Worm (Caenorhabditis elegans): ENCODE measurements around the gene cest-33.

Gene cest-33

ce11 chrV:6342502-6342901 lies 23.0 kb downstream of the cest-33 start (continued):
- TF ChIP-seq ceh-63 (GFP tag; optimal IDR thresholded peaks at IDR 0.05) (no peak), ceh-90 (tag; optimal IDR thresholded peaks at IDR 0.05) (no peak), dsc-1 (tag; optimal IDR thresholded peaks at IDR 0.05) (peak; percentile 96), unc-62 (GFP tag; optimal IDR thresholded peaks at IDR 0.05) (no peak), skn-1 (tag; optimal IDR thresholded peaks at IDR 0.05) (no peak), nhr-12 (tag; optimal IDR thresholded peaks at IDR 0.05) (no peak)

ce11 chrV:6341078-6341638 lies 24.3 kb downstream of the cest-33 start:
- TF ChIP-seq sptf-1 (tag; optimal IDR thresholded peaks at IDR 0.05) (no peak), C34B4.2 (tag; optimal IDR thresholded peaks at IDR 0.05) (no peak), jun-1 (tag; optimal IDR thresholded peaks at IDR 0.05) (no peak), alr-1 (tag; optimal IDR thresholded peaks at IDR 0.05; ENCODE audit: borderline replicate concordance) (no peak), unc-86 (tag; optimal IDR thresholded peaks at IDR 0.05) (no peak), ceh-88 (GFP tag; IDR thresholded peaks at IDR 0.05) (no peak), ama-1 (optimal IDR thresholded peaks at IDR 0.05) (no peak), ztf-11 (tag; optimal IDR thresholded peaks at IDR 0.05) (no peak), snpc-4 (tag; optimal IDR thresholded peaks at IDR 0.05) (no peak), unc-30 (tag; optimal IDR thresholded peaks at IDR 0.05) (no peak), mab-9 (GFP tag; IDR thresholded peaks at IDR 0.05) (no peak), mef-2 (tag; optimal IDR thresholded peaks at IDR 0.05) (no peak), nhr-237 (tag; optimal IDR thresholded peaks at IDR 0.05) (no peak), nhr-76 (tag; optimal IDR thresholded peaks at IDR 0.05) (no peak), elt-3 (tag; optimal IDR thresholded peaks at IDR 0.05) (no peak), ceh-82 (tag; optimal IDR thresholded peaks at IDR 0.05) (peak in 1 of 3 experiments; percentile 38), nhr-28 (tag; optimal IDR thresholded peaks at IDR 0.05) (no peak), vab-15 (tag; optimal IDR thresholded peaks at IDR 0.05) (no peak), pag-3 (tag; optimal IDR thresholded peaks at IDR 0.05; ENCODE audit: borderline replicate concordance, insufficient read depth) (no peak), fos-1 (tag; optimal IDR thresholded peaks at IDR 0.05) (no peak), lin-13 (GFP tag; optimal IDR thresholded peaks at IDR 0.05) (no peak), nhr-19 (GFP tag; conservative IDR thresholded peaks at IDR 0.05) (no peak), pax-3 (tag; optimal IDR thresholded peaks at IDR 0.05) (no peak), ets-5 (GFP tag; IDR thresholded peaks at IDR 0.05) (no peak), F16B12.6 (tag; optimal IDR thresholded peaks at IDR 0.05) (no peak), C16A3.4 (tag; optimal IDR thresholded peaks at IDR 0.05) (no peak), ces-1 (GFP tag; optimal IDR thresholded peaks at IDR 0.05) (no peak), efl-1 (optimal IDR thresholded peaks at IDR 0.05) (no peak), efl-1 (GFP tag; optimal IDR thresholded peaks at IDR 0.05 in 1 of 2) (peak in 1 of 2 experiments; percentile 83), C04F5.9 (tag; optimal IDR thresholded peaks at IDR 0.05) (no peak), sup-37 (GFP tag; optimal IDR thresholded peaks at IDR 0.05) (no peak), fkh-8 (tag; optimal IDR thresholded peaks at IDR 0.05) (peak; percentile 1), nhr-11 (tag; optimal IDR thresholded peaks at IDR 0.05) (no peak), unc-98 (GFP tag; IDR thresholded peaks at IDR 0.05) (no peak), skn-1 (tag; optimal IDR thresholded peaks at IDR 0.05) (no peak), lin-15B (tag; optimal IDR thresholded peaks at IDR 0.05) (no peak), lsy-2 (tag; optimal IDR thresholded peaks at IDR 0.05) (peak in 1 of 2 experiments; percentile 33), hlh-4 (tag; optimal IDR thresholded peaks at IDR 0.05) (no peak), nhr-20 (tag; optimal IDR thresholded peaks at IDR 0.05) (no peak), nhr-90 (tag; optimal IDR thresholded peaks at IDR 0.05; ENCODE audit: poor library complexity) (no peak), nhr-12 (tag; optimal IDR thresholded peaks at IDR 0.05) (no peak), lir-3 (tag; optimal IDR thresholded peaks at IDR 0.05; ENCODE audit: poor library complexity) (no peak), ceh-8 (GFP tag; optimal IDR thresholded peaks at IDR 0.05) (no peak), irx-1 (tag; optimal IDR thresholded peaks at IDR 0.05) (no peak), dsc-1 (tag; optimal IDR thresholded peaks at IDR 0.05) (no peak), blmp-1 (tag; optimal IDR thresholded peaks at IDR 0.05) (no peak), isw-1 (GFP tag; IDR thresholded peaks at IDR 0.05) (no peak), egl-27 (tag; optimal IDR thresholded peaks at IDR 0.05) (no peak), grh-1 (GFP tag; IDR thresholded peaks at IDR 0.05) (no peak)
